Worm (Caenorhabditis elegans) whole organism, late embryonic: ENCODE results near the gene K09F6.6.

Source experiments
- C38D4.7 ChIP-seq: fragments of 200-800 bp; sonication (Bioruptor generic); optimal IDR thresholded peaks from 2 replicates; lab custom pipeline; 2018; ENCODE audit warnings: mild to moderate bottlenecking, missing genetic modification characterization, moderate library complexity, missing compliant biosample characterization
- ceh-45 ChIP-seq: fragments of 200-800 bp; sonication (Bioruptor generic); IDR thresholded peaks from 2 replicates; pipeline ENCODE4 v1.3.6; 2022; ENCODE audit warnings: missing genetic modification reagents, missing genetic modification characterization, missing compliant biosample characterization
- ceh-9 ChIP-seq: sonication (generic microtip); optimal IDR thresholded peaks from 2 replicates; lab custom pipeline; 2016; ENCODE audit warnings: mild to moderate bottlenecking, missing genetic modification characterization, inconsistent platforms, missing compliant biosample characterization
- elt-4 ChIP-seq: sonication (generic microtip); optimal IDR thresholded peaks from 2 replicates; lab custom pipeline; 2016; ENCODE audit warnings: missing genetic modification characterization, missing compliant biosample characterization
- eyg-1 ChIP-seq: sonication (generic microtip); optimal IDR thresholded peaks from 2 replicates; lab custom pipeline; 2016; ENCODE audit warnings: missing genotype, missing genetic modification characterization, missing compliant biosample characterization
- pha-4 ChIP-seq: fragments of 150-350 bp; optimal IDR thresholded peaks from 2 replicates; lab custom pipeline; 2018; ENCODE audit warnings: missing biosample characterization, missing genetic modification reagents, missing genetic modification characterization
- ttx-3 ChIP-seq: sonication (generic microtip); optimal IDR thresholded peaks from 2 replicates; lab custom pipeline; 2016; ENCODE audit warnings: missing genetic modification reagents, missing genetic modification characterization, missing compliant biosample characterization

ce11 chrII:2304575-2304974 lies 25.5 kb upstream of the K09F6.6 start:
- no peak for TF ChIP-seq ttx-3 (tag; lab: Kevin White, UChicago)
- no peak for TF ChIP-seq eyg-1
- TF ChIP-seq ceh-9 (tag; lab: Kevin White, UChicago), result no peak
- no peak for TF ChIP-seq pha-4 (tag; lab: Kevin White, UChicago)
- no peak for TF ChIP-seq elt-4
- TF ChIP-seq ceh-45, result no peak
- no peak for TF ChIP-seq C38D4.7
